Worm (Caenorhabditis elegans) whole organism, dauer: ENCODE results near the gene gvd-1.
"Not testable (repeated sequence)": the region's sequence is repeated elsewhere in the genome, so short reads cannot be mapped to it uniquely, and the experiment has no call there.

Experiments
- unc-62 ChIP-seq: sonication (generic microtip); optimal IDR thresholded peaks from 2 replicates; lab custom pipeline; 2017; ENCODE audit warnings: missing biosample characterization, missing genetic modification reagents, missing genetic modification characterization

gvd-1 gene

DNA sequence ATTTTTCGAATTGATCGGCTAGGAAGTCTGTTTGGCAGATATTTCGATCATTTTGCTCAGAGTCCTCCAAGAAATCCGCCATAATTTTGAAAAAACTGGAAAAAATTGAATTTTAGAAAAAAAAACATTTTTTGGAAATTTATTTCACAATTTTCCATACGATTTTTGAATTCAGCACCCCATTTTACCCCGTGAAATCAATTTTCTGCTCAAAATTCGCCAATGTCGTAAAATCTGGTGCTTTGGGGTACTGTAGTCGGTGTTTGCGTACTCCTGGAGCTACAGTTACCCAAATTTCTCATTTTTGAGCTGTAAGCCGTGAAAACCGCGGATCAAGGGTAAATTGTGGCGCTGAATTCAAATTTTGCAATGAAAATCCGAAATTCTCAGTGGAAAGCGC is at the start of gene gvd-1:
Gene gvd-1 (minus strand): TSS at position 101 of the 400 bp plus-strand sequence.
- no peak for TF ChIP-seq unc-62 (GFP tag; lab: Kevin White, UChicago)

- TF ChIP-seq unc-62 (GFP tag; lab: Kevin White, UChicago) = no peak
Measured at ce11 chrII:506069-506468, 48.4 kb upstream of the gvd-1 start.

- no peak for TF ChIP-seq unc-62 (GFP tag; lab: Kevin White, UChicago)
Measured at ce11 chrII:502638-503037, 44.9 kb upstream of the gvd-1 start.

DNA sequence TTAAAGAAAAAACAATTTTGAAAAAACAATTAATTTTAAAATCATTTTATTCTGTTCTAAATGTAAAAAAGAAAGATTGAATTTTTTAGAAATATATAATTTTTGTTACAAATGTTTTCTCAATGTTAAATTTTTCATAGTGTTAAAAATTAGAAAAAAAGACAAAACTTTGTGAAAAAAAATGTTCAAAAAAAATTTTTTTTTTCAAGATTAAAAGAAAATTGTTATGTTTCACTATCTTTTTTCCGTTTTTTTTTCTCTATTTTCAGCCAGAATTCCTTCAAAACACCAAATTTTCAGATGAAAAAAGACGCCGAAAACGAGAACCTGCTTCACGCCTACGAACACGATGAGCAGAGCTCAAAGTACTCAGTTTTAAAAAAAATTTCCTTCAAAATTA is 37.4 kb upstream of the gvd-1 start, which contains the start of gene sms-5:
Gene sms-5 (plus strand): TSS at position 301 of the 400 bp plus-strand sequence.
- TF ChIP-seq unc-62 (GFP tag; lab: Kevin White, UChicago) = no peak

DNA sequence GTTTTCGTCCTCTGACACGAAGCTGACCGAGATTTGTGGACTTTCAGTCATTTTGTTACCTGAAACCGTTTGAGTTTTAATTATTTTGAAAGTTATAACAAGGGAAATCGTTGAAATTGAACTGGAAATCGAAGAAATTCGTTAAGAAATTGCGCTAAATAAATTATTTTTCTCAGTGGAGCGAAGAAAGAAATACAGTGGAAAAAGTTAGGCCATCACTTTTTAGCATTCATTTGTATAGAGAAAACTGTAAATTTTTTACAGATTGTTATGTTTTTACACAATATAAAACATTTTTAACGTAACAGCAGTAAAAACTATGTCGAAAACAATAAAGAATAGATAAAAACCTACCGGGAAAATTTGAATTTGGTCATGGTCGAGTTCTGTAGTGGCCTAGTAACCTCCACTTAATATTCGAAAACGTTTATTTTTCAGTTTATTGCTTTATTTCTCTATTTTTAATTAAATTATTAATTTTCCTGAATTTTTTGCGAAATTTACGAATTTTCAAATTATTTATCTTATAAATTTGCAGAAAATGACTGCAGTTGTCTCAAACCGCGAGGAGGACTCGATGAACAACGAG is 26.7 kb upstream of the gvd-1 start, which contains the start of the genes gldi-1 and prp-21:
Gene gldi-1 (minus strand): TSS at position 51 of the 589 bp plus-strand sequence.
Gene prp-21 (plus strand): TSS at position 539 of the 589 bp plus-strand sequence.
- no peak for TF ChIP-seq unc-62 (GFP tag; lab: Kevin White, UChicago)

DNA sequence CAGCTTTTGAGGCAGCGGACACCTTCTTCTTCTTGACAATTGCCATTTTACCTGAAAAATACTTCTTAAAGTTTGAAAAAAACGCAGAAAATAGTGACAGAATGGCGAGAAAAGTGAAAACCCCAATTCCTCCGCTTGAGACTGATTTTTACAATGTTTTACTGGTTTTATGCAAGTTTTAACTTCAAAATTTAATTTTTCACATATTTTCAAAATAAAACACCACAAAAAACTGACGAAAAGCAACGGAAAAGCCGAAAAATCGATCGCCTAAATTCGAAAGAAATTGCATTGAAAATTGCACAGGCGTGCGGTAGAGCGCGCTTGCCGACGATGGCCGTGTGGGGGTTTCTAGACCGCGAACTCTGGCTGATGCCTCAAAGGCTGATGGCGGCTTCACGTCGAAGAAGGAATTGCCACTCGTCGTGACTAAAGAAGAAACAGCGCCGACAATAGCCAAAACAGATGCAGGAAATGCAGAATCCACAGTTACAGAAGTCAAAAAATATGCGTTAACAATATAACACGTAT is 18.3 kb upstream of the gvd-1 start, which contains the start of gene nsun-1:
Gene nsun-1 (minus strand): TSS at position 51 of the 531 bp plus-strand sequence.
- TF ChIP-seq unc-62 (GFP tag; lab: Kevin White, UChicago) = no peak

DNA sequence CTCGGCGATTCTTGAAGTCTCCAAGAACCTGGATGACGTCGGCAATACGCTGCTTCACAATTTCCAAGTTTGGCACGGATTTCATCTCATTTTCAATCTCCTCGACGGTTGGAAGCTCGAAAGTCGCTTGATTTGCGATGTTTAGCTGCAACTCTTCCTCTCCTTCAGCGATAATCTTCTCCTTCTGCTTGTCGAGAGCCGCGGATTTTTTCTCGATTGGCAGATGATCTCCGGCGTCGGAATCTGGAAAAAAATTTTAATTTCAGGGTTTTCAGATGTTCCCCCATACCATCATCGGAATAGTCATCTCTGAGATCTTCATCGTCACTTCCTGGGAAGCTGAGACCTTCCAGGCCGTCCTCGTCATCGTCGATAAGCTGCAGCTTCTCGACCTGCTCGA is 17.6 kb upstream of the gvd-1 start:
- TF ChIP-seq unc-62 (GFP tag; lab: Kevin White, UChicago) = no peak

ce11 chrII:473203-473602 is 15.5 kb upstream of the gvd-1 start, which contains the start of gene W07E6.5:
Gene W07E6.5, plus strand, starts transcription at chrII:473503.
- TF ChIP-seq unc-62 (GFP tag; lab: Kevin White, UChicago) = no peak

ce11 chrII:470375-470774 is 12.7 kb upstream of the gvd-1 start, which contains the start of gene tomm-22:
Gene tomm-22, minus strand, starts transcription at chrII:470475.
- no peak for TF ChIP-seq unc-62 (GFP tag; lab: Kevin White, UChicago)

DNA sequence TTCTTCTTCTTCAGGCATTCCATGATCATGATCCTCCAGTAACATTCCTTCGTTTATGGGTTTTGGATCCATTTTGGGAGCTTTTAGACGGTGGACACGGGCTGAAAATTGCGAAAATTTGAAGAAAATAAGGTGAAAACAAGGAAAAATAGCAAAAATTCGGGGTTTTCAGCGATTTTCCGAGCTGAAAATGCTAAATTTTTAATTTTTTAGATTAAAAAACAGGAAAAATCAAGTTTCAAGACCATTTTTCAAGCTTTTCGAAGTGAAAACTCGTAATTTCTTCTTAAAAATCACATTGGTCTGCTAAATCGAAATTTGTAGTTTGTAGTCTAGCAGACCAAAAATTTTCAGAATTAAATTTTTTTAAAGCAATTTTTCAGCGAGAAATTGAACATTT is 9.6 kb upstream of the gvd-1 start, which contains the start of gene nfyb-1:
Gene nfyb-1 (minus strand): TSS at position 101 of the 400 bp plus-strand sequence.
- no peak for TF ChIP-seq unc-62 (GFP tag; lab: Kevin White, UChicago)

DNA sequence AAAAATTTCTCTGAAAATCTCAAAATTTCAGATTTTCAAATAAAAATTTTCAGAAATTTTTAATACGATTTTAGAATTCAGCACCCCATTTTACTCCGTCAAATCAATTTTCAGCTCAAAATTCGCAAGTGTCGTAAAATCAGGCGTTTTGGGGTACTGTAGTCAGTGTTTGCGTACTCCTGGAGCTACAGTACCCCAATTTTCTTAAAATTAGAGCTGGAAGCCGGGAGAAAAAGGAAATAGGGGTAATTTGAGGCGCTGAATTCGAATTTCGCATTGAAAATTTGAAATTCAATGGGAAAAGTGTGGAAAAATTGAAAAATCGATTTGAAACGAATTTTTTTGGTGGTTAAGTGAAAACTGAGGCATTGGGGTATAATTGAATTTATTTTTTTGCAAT is 3.6 kb upstream of the gvd-1 start:
- no peak for TF ChIP-seq unc-62 (GFP tag; lab: Kevin White, UChicago)

DNA sequence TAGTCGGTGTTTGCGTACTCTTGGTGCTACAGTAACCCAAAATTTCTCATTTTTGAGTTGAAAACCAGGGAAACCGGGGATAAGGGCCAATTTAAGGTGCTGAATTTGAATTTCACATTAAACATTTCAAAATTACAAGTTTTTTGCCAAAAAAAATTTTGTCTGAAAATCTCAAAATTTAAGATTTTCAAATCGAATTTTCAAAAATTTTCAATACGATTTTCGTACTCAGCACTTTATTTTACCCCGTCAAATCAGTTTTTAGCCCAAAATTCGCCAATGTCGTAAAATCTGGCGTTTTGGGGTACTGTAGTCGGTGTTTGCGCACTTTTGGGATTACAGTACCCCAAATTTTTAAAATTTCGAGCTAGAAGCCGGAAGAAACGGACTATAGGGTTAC is 3.1 kb upstream of the gvd-1 start, which contains the start of gene W10D9.3:
Gene W10D9.3 (minus strand): TSS at position 101 of the 400 bp plus-strand sequence.
- TF ChIP-seq unc-62 (GFP tag; lab: Kevin White, UChicago) = no peak

ce11 chrII:456371-456770 is 1.3 kb downstream of the gvd-1 start:
- TF ChIP-seq unc-62 (GFP tag; lab: Kevin White, UChicago) = no peak

ce11 chrII:454646-455045 is 3.0 kb downstream of the gvd-1 start, which contains the start of gene W10D9.1:
Gene W10D9.1, plus strand, starts transcription at chrII:454946.
- TF ChIP-seq unc-62 (GFP tag; lab: Kevin White, UChicago) = not testable (repeated sequence)

ce11 chrII:441102-441501 is 16.6 kb downstream of the gvd-1 start, which contains the start of gene C24H12.1:
Gene C24H12.1, plus strand, starts transcription at chrII:441402.
- not testable (repeated sequence) for TF ChIP-seq unc-62 (GFP tag; lab: Kevin White, UChicago)

- no peak for TF ChIP-seq unc-62 (GFP tag; lab: Kevin White, UChicago)
Measured at ce11 chrII:437279-437678, 20.4 kb downstream of the gvd-1 start.
